Worm (Caenorhabditis elegans) whole organism, early embryonic: ENCODE results near the gene C06C3.12.

Experiments
- B0310.2 ChIP-seq: sonication (generic microtip); optimal IDR thresholded peaks from 2 replicates; lab custom pipeline; 2016; ENCODE audit warnings: mild to moderate bottlenecking, missing genetic modification characterization, missing compliant biosample characterization
- F13C5.2 ChIP-seq: sonication (generic microtip); optimal IDR thresholded peaks from 2 replicates; lab custom pipeline; 2017; ENCODE audit warnings: mild to moderate bottlenecking, missing genetic modification characterization, inconsistent platforms, missing compliant biosample characterization
- aly-1 ChIP-seq: sonication (generic microtip); optimal IDR thresholded peaks from 2 replicates; lab custom pipeline; 2016; ENCODE audit warnings: missing genetic modification characterization, missing compliant biosample characterization
- ama-1 ChIP-seq: fragments of 150-350 bp; optimal IDR thresholded peaks from 2 replicates; lab custom pipeline; 2014
- ceh-13 ChIP-seq: fragments of 200-800 bp; sonication (Bioruptor generic); optimal IDR thresholded peaks from 2 replicates; lab custom pipeline; 2018; ENCODE audit warnings: mild to moderate bottlenecking, missing genetic modification characterization, missing compliant biosample characterization
- ceh-36 ChIP-seq: sonication (generic microtip); optimal IDR thresholded peaks from 2 replicates; lab custom pipeline; 2016; ENCODE audit warnings: missing genetic modification characterization, inconsistent platforms, missing compliant biosample characterization
- ets-7 ChIP-seq: sonication (generic microtip); optimal IDR thresholded peaks from 2 replicates; lab custom pipeline; 2016; ENCODE audit warnings: missing genotype, missing genetic modification characterization, missing compliant biosample characterization
- flt-1 ChIP-seq: fragments of 200-800 bp; sonication (Bioruptor generic); IDR thresholded peaks from 2 replicates; pipeline ENCODE4 v1.3.6; 2022; ENCODE audit warnings: missing genetic modification characterization, missing compliant biosample characterization
- hmbx-1 ChIP-seq: sonication (generic microtip); optimal IDR thresholded peaks from 2 replicates; lab custom pipeline; 2016; ENCODE audit warnings: mild to moderate bottlenecking, missing genetic modification characterization, missing compliant biosample characterization
- hmg-4 ChIP-seq: fragments of 200-800 bp; sonication (Bioruptor generic); optimal IDR thresholded peaks from 2 replicates; lab custom pipeline; 2018; ENCODE audit warnings: mild to moderate bottlenecking, missing genetic modification characterization, missing compliant biosample characterization
- hnd-1 ChIP-seq: sonication (generic microtip); optimal IDR thresholded peaks from 2 replicates; lab custom pipeline; 2016; ENCODE audit warnings: missing genetic modification characterization, missing compliant biosample characterization
- pes-1 ChIP-seq: fragments of 200-800 bp; sonication (Bioruptor generic); IDR thresholded peaks from 2 replicates; pipeline ENCODE4 v1.3.6; 2022; ENCODE audit warnings: missing genetic modification reagents, missing genetic modification characterization, missing compliant biosample characterization
- scrt-1 ChIP-seq: fragments of 200-800 bp; sonication (Bioruptor generic); IDR thresholded peaks from 2 replicates; pipeline ENCODE4 v1.3.6; 2022; ENCODE audit warnings: missing genetic modification characterization, missing compliant biosample characterization
- sea-1 ChIP-seq: fragments of 200-800 bp; sonication (Bioruptor generic); conservative IDR thresholded peaks from 2 replicates; pipeline ENCODE4 v1.3.6; 2022; ENCODE audit warnings: missing genetic modification characterization, missing compliant biosample characterization
- tbx-11 ChIP-seq: fragments of 200-800 bp; sonication (Bioruptor generic); IDR thresholded peaks from 2 replicates; pipeline ENCODE4 v1.3.6; 2022; ENCODE audit warnings: missing genetic modification characterization, missing compliant biosample characterization
- tbx-37 ChIP-seq: fragments of 200-800 bp; sonication (Bioruptor generic); conservative IDR thresholded peaks from 2 replicates; pipeline ENCODE4 v1.3.6; 2022; ENCODE audit warnings: missing genetic modification reagents, missing genetic modification characterization, missing compliant biosample characterization
- tra-4 ChIP-seq: sonication (generic microtip); optimal IDR thresholded peaks from 2 replicates; lab custom pipeline; 2017; ENCODE audit warnings: missing genetic modification characterization, missing compliant biosample characterization

Gene C06C3.12

ce11 chrII:9416381-9417276 is 41.7 kb downstream of the C06C3.12 start, which contains the start of the genes gss-1 and chch-3:
gss-1 (minus strand) TSS chrII:9416431.
chch-3 (plus strand) TSS chrII:9417013.
- no peak for TF ChIP-seq F13C5.2 (tag; lab: Kevin White, UChicago)
- no peak for TF ChIP-seq B0310.2 (tag; lab: Kevin White, UChicago)
- TF ChIP-seq ceh-36 (tag; lab: Kevin White, UChicago) = no peak
- TF ChIP-seq tra-4 (tag; lab: Kevin White, UChicago) = no peak
- no peak for TF ChIP-seq hmg-4 (GFP tag; lab: Kevin White, UChicago)
- TF ChIP-seq flt-1 = no peak
- TF ChIP-seq pes-1 = no peak
- no peak for TF ChIP-seq hmbx-1 (tag; lab: Kevin White, UChicago)
- TF ChIP-seq tbx-11 (GFP tag; lab: Robert Waterston, UW) = no peak
- no peak for TF ChIP-seq ets-7 (tag; lab: Kevin White, UChicago)
- TF ChIP-seq hnd-1 (tag; lab: Kevin White, UChicago) = no peak

ce11 chrII:9418065-9418567 is 43.2 kb downstream of the C06C3.12 start, which contains the start of the genes M176.4 and M176.16:
M176.4 (plus strand) TSS chrII:9418365.
M176.16 (plus strand) TSS chrII:9418517.
- TF ChIP-seq scrt-1 (no peak), ets-7 (tag; lab: Kevin White, UChicago) (no peak), tra-4 (tag; lab: Kevin White, UChicago) (no peak), hmbx-1 (tag; lab: Kevin White, UChicago) (no peak), ceh-13 (GFP tag; lab: Kevin White, UChicago) (no peak), tbx-37 (GFP tag; lab: Robert Waterston, UW) (no peak), aly-1 (tag; lab: Kevin White, UChicago) (no peak), hmg-4 (GFP tag; lab: Kevin White, UChicago) (no peak), hnd-1 (tag; lab: Kevin White, UChicago) (no peak), B0310.2 (tag; lab: Kevin White, UChicago) (no peak)

- TF ChIP-seq hnd-1 (tag; lab: Kevin White, UChicago) (no peak), sea-1 (no peak), flt-1 (no peak), B0310.2 (tag; lab: Kevin White, UChicago) (no peak), tbx-11 (GFP tag; lab: Robert Waterston, UW) (no peak), tra-4 (tag; lab: Kevin White, UChicago) (no peak), pes-1 (no peak), ets-7 (tag; lab: Kevin White, UChicago) (no peak), scrt-1 (no peak), aly-1 (tag; lab: Kevin White, UChicago) (no peak), ceh-36 (tag; lab: Kevin White, UChicago) (no peak), ama-1 (no peak), tbx-37 (GFP tag; lab: Robert Waterston, UW) (no peak)
Observed at ce11 chrII:9418843-9419532, 44.1 kb downstream of the C06C3.12 start.

ce11 chrII:9421969-9422368 is 47.1 kb downstream of the C06C3.12 start, which contains the start of gene M176.11:
M176.11 (plus strand) TSS chrII:9422269.
- no peak for TF ChIP-seq aly-1 (tag; lab: Kevin White, UChicago)
- TF ChIP-seq ets-7 (tag; lab: Kevin White, UChicago) = no peak
- TF ChIP-seq ceh-13 (GFP tag; lab: Kevin White, UChicago) = no peak
- no peak for TF ChIP-seq B0310.2 (tag; lab: Kevin White, UChicago)
- no peak for TF ChIP-seq F13C5.2 (tag; lab: Kevin White, UChicago)
- no peak for TF ChIP-seq sea-1
- TF ChIP-seq ceh-36 (tag; lab: Kevin White, UChicago) = no peak
- TF ChIP-seq tra-4 (tag; lab: Kevin White, UChicago) = no peak
- no peak for TF ChIP-seq flt-1
- no peak for TF ChIP-seq hnd-1 (tag; lab: Kevin White, UChicago)
- TF ChIP-seq scrt-1 = no peak
- no peak for TF ChIP-seq hmg-4 (GFP tag; lab: Kevin White, UChicago)
- TF ChIP-seq ama-1 = no peak
- TF ChIP-seq tbx-37 (GFP tag; lab: Robert Waterston, UW) = no peak
- no peak for TF ChIP-seq tbx-11 (GFP tag; lab: Robert Waterston, UW)
- TF ChIP-seq pes-1 = no peak
